Fruit fly (Drosophila melanogaster): Measurements from ENCODE around the gene CG10237.

CG10237 gene

DNA sequence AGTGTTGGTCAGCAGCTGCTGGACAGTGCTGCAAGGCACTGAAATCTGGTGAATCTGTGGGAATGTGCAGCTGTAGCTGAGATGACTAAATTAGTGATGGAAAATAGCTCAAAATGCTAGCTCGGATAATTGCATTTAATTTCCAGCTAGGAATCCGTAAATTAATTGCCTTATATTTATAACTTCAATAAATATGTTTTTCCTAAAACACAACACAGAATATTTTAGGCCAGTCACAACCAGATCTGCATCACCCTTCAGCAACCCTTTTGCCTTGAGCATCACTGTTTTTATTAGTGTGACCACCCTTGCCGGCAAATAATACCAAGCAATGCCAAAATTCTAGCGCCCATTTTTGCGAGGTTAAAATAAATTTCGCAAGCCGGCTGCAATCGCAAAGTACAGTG is 2.2 kb upstream of the CG10237 start, which contains the start of gene Hs2st (continued):
- TF ChIP-seq CG3065 (GFP tag; optimal IDR thresholded peaks at IDR 0.05): peak; percentile 85
- TF ChIP-seq CG6791 (GFP tag; IDR thresholded peaks at IDR 0.05; ENCODE audit: partially characterized antibody): no peak
- peak; percentile 93 for TF ChIP-seq slou (GFP tag; optimal IDR thresholded peaks at IDR 0.05)
- TF ChIP-seq Side (GFP tag; optimal IDR thresholded peaks at IDR 0.05): peak; percentile 91
- peak; percentile 88 for TF ChIP-seq fd3F (GFP tag; optimal IDR thresholded peaks at IDR 0.05)
- peak; percentile 94 for TF ChIP-seq sug (tag; optimal IDR thresholded peaks at IDR 0.05)
- TF ChIP-seq Rfx (GFP tag; IDR thresholded peaks at IDR 0.05): peak; percentile 96
- TF ChIP-seq Atf-2 (GFP tag; optimal IDR thresholded peaks at IDR 0.05): peak; percentile 96
- peak; percentile 87 for TF ChIP-seq CG3995 (GFP tag; optimal IDR thresholded peaks at IDR 0.05)
- TF ChIP-seq grau (tag; optimal IDR thresholded peaks at IDR 0.05): peak; percentile 92
- peak; percentile 92 for TF ChIP-seq ab (GFP tag; optimal IDR thresholded peaks at IDR 0.05)
- peak; percentile 94 for TF ChIP-seq CG8290 (GFP tag; optimal IDR thresholded peaks at IDR 0.05)
- peak; percentile 83 to 95 for TF ChIP-seq CG8290 (tag; optimal IDR thresholded peaks at IDR 0.05)
- no peak for TF ChIP-seq Vsx1 (GFP tag; optimal IDR thresholded peaks at IDR 0.05)
- TF ChIP-seq Jarid2 (GFP tag; optimal IDR thresholded peaks at IDR 0.05): peak; percentile 66
- TF ChIP-seq CG14860 (GFP tag; IDR thresholded peaks at IDR 0.05; ENCODE audit: partially characterized antibody): no peak
- peak; percentile 68 for TF ChIP-seq CG6683 (GFP tag; optimal IDR thresholded peaks at IDR 0.05)
- peak; percentile 93 for TF ChIP-seq CG17829 (tag; optimal IDR thresholded peaks at IDR 0.05)
- TF ChIP-seq fd96Cb (tag; optimal IDR thresholded peaks at IDR 0.05): peak; percentile 86
- peak; percentile 89 for TF ChIP-seq wdn (GFP tag; IDR thresholded peaks at IDR 0.05)
- TF ChIP-seq CkIIα-i1 (GFP tag; IDR thresholded peaks at IDR 0.05): no peak
- TF ChIP-seq lilli (GFP tag; optimal IDR thresholded peaks at IDR 0.05): peak; percentile 98
- peak; percentile 93 for TF ChIP-seq CG15479 (GFP tag; optimal IDR thresholded peaks at IDR 0.05)
- peak; percentile 97 for TF ChIP-seq jumu (GFP tag; optimal IDR thresholded peaks at IDR 0.05)
- peak; percentile 72 for TF ChIP-seq Neu2 (GFP tag; optimal IDR thresholded peaks at IDR 0.05; ENCODE audit: borderline replicate concordance)
- TF ChIP-seq Hmx (GFP tag; optimal IDR thresholded peaks at IDR 0.05): peak; percentile 83
- peak; percentile 90 for TF ChIP-seq zen (tag; optimal IDR thresholded peaks at IDR 0.05)
- TF ChIP-seq CG8944 (GFP tag; optimal IDR thresholded peaks at IDR 0.05): peak; percentile 95
- peak; percentile 89 for TF ChIP-seq CG11504 (tag; optimal IDR thresholded peaks at IDR 0.05)
- peak; percentile 3 for TF ChIP-seq fd64A (GFP tag; optimal IDR thresholded peaks at IDR 0.05)
- no peak for TF ChIP-seq nerfin-2 (GFP tag; IDR thresholded peaks at IDR 0.05; ENCODE audit: partially characterized antibody)
- peak; percentile 87 for TF ChIP-seq tio (GFP tag; optimal IDR thresholded peaks at IDR 0.05)
- TF ChIP-seq hb (GFP tag; IDR thresholded peaks at IDR 0.05; ENCODE audit: partially characterized antibody): no peak
- peak; percentile 97 for TF ChIP-seq Hsf (GFP tag; optimal IDR thresholded peaks at IDR 0.05)
- peak; percentile 24; the same call in 1 of the 3 replicates for TF ChIP-seq vnd (GFP tag; IDR thresholded peaks at IDR 0.05; ENCODE audit: partially characterized antibody)
- peak; percentile 78 for TF ChIP-seq CG17612 (GFP tag; IDR thresholded peaks at IDR 0.05)
- peak; percentile 68 for TF ChIP-seq BEAF-32 (GFP tag; optimal IDR thresholded peaks at IDR 0.05)
- TF ChIP-seq PHDP (tag; optimal IDR thresholded peaks at IDR 0.05): peak; percentile 86
- peak; percentile 75 for TF ChIP-seq cwo (GFP tag; optimal IDR thresholded peaks at IDR 0.05)
- TF ChIP-seq CG30403 (GFP tag; optimal IDR thresholded peaks at IDR 0.05): peak; percentile 97
- TF ChIP-seq CG12219 (GFP tag; optimal IDR thresholded peaks at IDR 0.05): peak; percentile 67
- TF ChIP-seq exex (tag; optimal IDR thresholded peaks at IDR 0.05): peak; percentile 57
- TF ChIP-seq disco-r (GFP tag; optimal IDR thresholded peaks at IDR 0.05): peak; percentile 87
- peak; percentile 70 for TF ChIP-seq ro (GFP tag; IDR thresholded peaks at IDR 0.05)
- peak; percentile 95 for TF ChIP-seq ems (GFP tag; optimal IDR thresholded peaks at IDR 0.05)
- TF ChIP-seq btn (GFP tag; optimal IDR thresholded peaks at IDR 0.05): peak; percentile 86
- peak; percentile 84 for TF ChIP-seq CG9797 (GFP tag; optimal IDR thresholded peaks at IDR 0.05)
- peak; percentile 85 for TF ChIP-seq Oli (tag; optimal IDR thresholded peaks at IDR 0.05)
- TF ChIP-seq Lpt (GFP tag; optimal IDR thresholded peaks at IDR 0.05): no peak
- TF ChIP-seq CG18011 (GFP tag; optimal IDR thresholded peaks at IDR 0.05): peak; percentile 86
